Worm (Caenorhabditis elegans): ENCODE measurements around the gene rpl-9.

ce11 chrIII:7542037-7542436, 30.6 kb downstream of the rpl-9 start:
- no peak for TF ChIP-seq sptf-1 (tag; optimal IDR thresholded peaks at IDR 0.05)
- no peak for TF ChIP-seq nhr-12 (tag; optimal IDR thresholded peaks at IDR 0.05)
- no peak for TF ChIP-seq pha-4 (tag; optimal IDR thresholded peaks at IDR 0.05)
- TF ChIP-seq lin-13 (tag; optimal IDR thresholded peaks at IDR 0.05): no peak
- no peak for TF ChIP-seq unc-39 (tag; optimal IDR thresholded peaks at IDR 0.05)
- no peak for TF ChIP-seq nhr-237 (tag; optimal IDR thresholded peaks at IDR 0.05)
- no peak for TF ChIP-seq mls-2 (tag; optimal IDR thresholded peaks at IDR 0.05)
- no peak for TF ChIP-seq ztf-11 (tag; optimal IDR thresholded peaks at IDR 0.05)
- no peak for TF ChIP-seq ceh-43 (GFP tag; optimal IDR thresholded peaks at IDR 0.05)

Data from whole organism, mixed stage, embryonic.